Worm (Caenorhabditis elegans): ENCODE data around the gene F09F7.6.
A peak's percentile ranks its signal among the peaks of the same experiment; 100 is the strongest.

Gene F09F7.6

DNA sequence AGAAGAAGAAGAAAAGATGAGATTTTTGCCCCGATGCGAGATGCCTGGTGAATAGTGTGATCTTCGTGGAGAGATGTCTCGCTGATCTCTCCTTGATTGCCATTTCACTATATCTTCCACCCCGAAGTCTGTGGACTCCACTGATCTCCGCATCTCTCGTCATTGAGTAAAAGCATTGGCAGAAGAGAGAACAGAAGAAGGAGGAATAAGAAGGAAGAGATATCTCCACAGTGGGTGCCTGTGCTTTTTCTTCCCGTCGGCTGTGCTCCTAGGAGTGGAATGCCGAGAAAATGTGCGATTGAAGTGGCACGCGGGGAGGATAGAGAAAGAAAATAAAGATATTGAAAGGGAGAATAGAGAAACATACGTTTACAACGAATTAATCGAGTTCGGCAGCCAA lies 11.7 kb upstream of the F09F7.6 start:
- no peak for TF ChIP-seq ceh-6 (GFP tag; optimal IDR thresholded peaks at IDR 0.05)
- TF ChIP-seq npax-4 (tag; optimal IDR thresholded peaks at IDR 0.05): no peak
- TF ChIP-seq K09A11.1 (tag; optimal IDR thresholded peaks at IDR 0.05; ENCODE audit: insufficient read depth): no peak
- TF ChIP-seq eyg-1 (tag; optimal IDR thresholded peaks at IDR 0.05): no peak
- TF ChIP-seq rnt-1 (tag; optimal IDR thresholded peaks at IDR 0.05): peak; percentile 65
- peak; percentile 25 for TF ChIP-seq pat-9 (tag; optimal IDR thresholded peaks at IDR 0.05)
- no peak for TF ChIP-seq ceh-24 (tag; optimal IDR thresholded peaks at IDR 0.05)
- no peak for TF ChIP-seq ama-1 (optimal IDR thresholded peaks at IDR 0.05)
- TF ChIP-seq C08G9.2 (tag; optimal IDR thresholded peaks at IDR 0.05): no peak
- TF ChIP-seq T23F11.4 (GFP tag; optimal IDR thresholded peaks at IDR 0.05): no peak
- peak; percentile 39 for TF ChIP-seq ref-2 (tag; optimal IDR thresholded peaks at IDR 0.05)
- TF ChIP-seq unc-42 (tag; optimal IDR thresholded peaks at IDR 0.05): no peak
- TF ChIP-seq pros-1 (tag; optimal IDR thresholded peaks at IDR 0.05): no peak
- no peak for TF ChIP-seq ceh-14 (tag; optimal IDR thresholded peaks at IDR 0.05)
- no peak for TF ChIP-seq ceh-9 (tag; optimal IDR thresholded peaks at IDR 0.05)
- no peak for TF ChIP-seq elt-2 (tag; optimal IDR thresholded peaks at IDR 0.05)
- TF ChIP-seq tbx-2 (tag; optimal IDR thresholded peaks at IDR 0.05): peak; percentile 56
- TF ChIP-seq K02D7.2 (tag; optimal IDR thresholded peaks at IDR 0.05): no peak
- no peak for TF ChIP-seq dmd-4 (tag; optimal IDR thresholded peaks at IDR 0.05; ENCODE audit: borderline replicate concordance)
- TF ChIP-seq unc-55 (GFP tag; optimal IDR thresholded peaks at IDR 0.05): peak; percentile 42
- no peak for TF ChIP-seq fkh-6 (tag; optimal IDR thresholded peaks at IDR 0.05)
- TF ChIP-seq hlh-6 (tag; optimal IDR thresholded peaks at IDR 0.05): no peak
- TF ChIP-seq sdc-2 (tag; optimal IDR thresholded peaks at IDR 0.05): no peak
- TF ChIP-seq ceh-34 (tag; optimal IDR thresholded peaks at IDR 0.05): peak; percentile 60
- no peak for TF ChIP-seq hlh-30 (tag; optimal IDR thresholded peaks at IDR 0.05; ENCODE audit: insufficient read depth)
- TF ChIP-seq sox-2 (GFP tag; IDR thresholded peaks at IDR 0.05): no peak
- peak; percentile 54 for TF ChIP-seq hlh-8 (tag; optimal IDR thresholded peaks at IDR 0.05)
- TF ChIP-seq ceh-18 (tag; optimal IDR thresholded peaks at IDR 0.05): peak; percentile 86
- TF ChIP-seq pag-3 (tag; optimal IDR thresholded peaks at IDR 0.05; ENCODE audit: borderline replicate concordance): no peak
- no peak for TF ChIP-seq ahr-1 (tag; optimal IDR thresholded peaks at IDR 0.05)
- no peak for TF ChIP-seq ztf-16 (tag; optimal IDR thresholded peaks at IDR 0.05)
- no peak for TF ChIP-seq pqm-1 (tag; optimal IDR thresholded peaks at IDR 0.05)
- no peak for TF ChIP-seq ceh-31 (tag; optimal IDR thresholded peaks at IDR 0.05)
- TF ChIP-seq nhr-11 (tag; optimal IDR thresholded peaks at IDR 0.05): no peak
- TF ChIP-seq C38D4.7 (GFP tag; optimal IDR thresholded peaks at IDR 0.05): no peak
- no peak for TF ChIP-seq ceh-30 (tag; optimal IDR thresholded peaks at IDR 0.05)
- no peak for TF ChIP-seq hlh-15 (tag; optimal IDR thresholded peaks at IDR 0.05)
- no peak for TF ChIP-seq ttx-3 (tag; optimal IDR thresholded peaks at IDR 0.05)
- TF ChIP-seq nfya-1 (tag; optimal IDR thresholded peaks at IDR 0.05): peak; percentile 62
- TF ChIP-seq pax-1 (tag; optimal IDR thresholded peaks at IDR 0.05): no peak
- TF ChIP-seq syd-9 (tag; optimal IDR thresholded peaks at IDR 0.05): no peak
- TF ChIP-seq che-1 (tag; optimal IDR thresholded peaks at IDR 0.05): no peak
- no peak for TF ChIP-seq ceh-22 (tag; optimal IDR thresholded peaks at IDR 0.05)

- TF ChIP-seq ceh-14 (tag; optimal IDR thresholded peaks at IDR 0.05) (no peak), ceh-2 (tag; optimal IDR thresholded peaks at IDR 0.05) (no peak)
Observed at ce11 chrIII:5557246-5557819, 5.4 kb upstream of the F09F7.6 start, which contains the start of gene rpc-2. Gene rpc-2, plus strand, starts transcription at chrIII:5557365.
